Fruit fly (Drosophila melanogaster) whole organism, prepupa: ENCODE data around the gene CG9547.

Source experiments
- Blimp-1 ChIP-seq: fragments of 200-800 bp; sonication (Bioruptor generic); optimal IDR thresholded peaks from 3 replicates; lab custom pipeline; 2017; ENCODE audit warnings: missing biosample characterization, missing genetic modification characterization, mild to moderate bottlenecking, moderate library complexity, missing genetic modification reagents
- CG10631 ChIP-seq: fragments of 200-800 bp; sonication (Bioruptor generic); optimal IDR thresholded peaks from 2 replicates; lab custom pipeline; 2016; ENCODE audit warnings: missing biosample characterization, missing genetic modification characterization
- CG10669 ChIP-seq: fragments of 200-800 bp; sonication (Bioruptor generic); optimal IDR thresholded peaks from 3 replicates; lab custom pipeline; 2018; ENCODE audit warnings: missing biosample characterization, mild to moderate bottlenecking, missing genetic modification characterization, moderate library complexity
- CG11294 ChIP-seq: fragments of 200-800 bp; sonication (Bioruptor generic); IDR thresholded peaks from 2 replicates; pipeline ENCODE4 v1.3.6; 2022; ENCODE audit warnings: missing biosample characterization, missing genetic modification characterization
- CG11902 ChIP-seq: fragments of 200-800 bp; sonication (Bioruptor generic); optimal IDR thresholded peaks from 3 replicates; lab custom pipeline; 2016; ENCODE audit warnings: missing biosample characterization, missing genetic modification characterization
- CG1621 ChIP-seq: fragments of 200-800 bp; sonication (Bioruptor generic); optimal IDR thresholded peaks from 3 replicates; lab custom pipeline; 2018; ENCODE audit warnings: missing biosample characterization, mild to moderate bottlenecking, missing genetic modification characterization
- CG16779 ChIP-seq: fragments of 200-800 bp; sonication (Bioruptor generic); optimal IDR thresholded peaks from 3 replicates; lab custom pipeline; 2017; ENCODE audit warnings: missing biosample characterization, mild to moderate bottlenecking, missing genetic modification characterization
- CG3032 ChIP-seq: fragments of 200-800 bp; optimal IDR thresholded peaks from 2 replicates; lab custom pipeline; 2019; ENCODE audit warnings: missing biosample characterization, mild to moderate bottlenecking, missing genetic modification characterization, moderate library complexity
- CG31627 ChIP-seq: fragments of 200-800 bp; sonication (Bioruptor generic); optimal IDR thresholded peaks from 3 replicates; lab custom pipeline; 2016; ENCODE audit warnings: missing biosample characterization, missing genetic modification characterization
- CG34406 ChIP-seq: fragments of 200-800 bp; sonication (Bioruptor generic); optimal IDR thresholded peaks from 3 replicates; lab custom pipeline; 2016; ENCODE audit warnings: missing biosample characterization, missing genetic modification characterization
- CG3919 ChIP-seq: fragments of 200-800 bp; sonication (Bioruptor generic); optimal IDR thresholded peaks from 3 replicates; lab custom pipeline; 2016; ENCODE audit warnings: missing biosample characterization, missing genetic modification characterization
- CG4318 ChIP-seq: fragments of 200-800 bp; sonication (Bioruptor generic); optimal IDR thresholded peaks from 3 replicates; lab custom pipeline; 2017; ENCODE audit warnings: missing biosample characterization, mild to moderate bottlenecking, missing genetic modification characterization
- CG6163 ChIP-seq: fragments of 200-800 bp; sonication (Bioruptor generic); IDR thresholded peaks from 3 replicates; pipeline ENCODE4 v1.3.6; 2022; ENCODE audit warnings: missing biosample characterization, missing genetic modification characterization
- CG6276 ChIP-seq: fragments of 200-800 bp; sonication (Bioruptor generic); optimal IDR thresholded peaks from 2 replicates; lab custom pipeline; 2017; ENCODE audit warnings: missing biosample characterization, mild to moderate bottlenecking, missing genetic modification characterization
- CG6792 ChIP-seq: fragments of 200-800 bp; sonication (Bioruptor generic); optimal IDR thresholded peaks from 3 replicates; lab custom pipeline; 2016; ENCODE audit warnings: missing biosample characterization, missing genetic modification characterization
- CG6808 ChIP-seq: fragments of 200-800 bp; sonication (Bioruptor generic); optimal IDR thresholded peaks from 3 replicates; lab custom pipeline; 2017; ENCODE audit warnings: missing biosample characterization, missing genetic modification characterization, mild to moderate bottlenecking, moderate library complexity, missing genetic modification reagents
- CG7368 ChIP-seq: fragments of 200-800 bp; sonication (Bioruptor generic); optimal IDR thresholded peaks from 3 replicates; lab custom pipeline; 2016; ENCODE audit warnings: missing biosample characterization, missing genetic modification characterization
- CG8119 ChIP-seq: fragments of 200-800 bp; sonication (Bioruptor generic); IDR thresholded peaks from 3 replicates; pipeline ENCODE4 v1.3.6; 2022; ENCODE audit warnings: missing biosample characterization, missing genetic modification characterization
- CG8319 ChIP-seq: fragments of 200-800 bp; sonication (Bioruptor generic); optimal IDR thresholded peaks from 3 replicates; lab custom pipeline; 2016; ENCODE audit warnings: missing biosample characterization, missing genetic modification characterization
- CG9139 ChIP-seq: fragments of 200-800 bp; sonication (Bioruptor generic); optimal IDR thresholded peaks from 3 replicates; lab custom pipeline; 2017; ENCODE audit warnings: missing biosample characterization, mild to moderate bottlenecking, missing genetic modification characterization
- Eip75B ChIP-seq: fragments of 200-800 bp; sonication (Bioruptor generic); optimal IDR thresholded peaks from 3 replicates; lab custom pipeline; 2016; ENCODE audit warnings: missing biosample characterization, missing genetic modification characterization
- Eip78C ChIP-seq: fragments of 200-800 bp; sonication (Bioruptor generic); peaks from one replicate; lab custom pipeline; 2016; ENCODE audit warnings: missing biosample characterization, missing genetic modification characterization
- Eip93F ChIP-seq: fragments of 200-800 bp; sonication (Bioruptor generic); optimal IDR thresholded peaks from 2 replicates; lab custom pipeline; 2016; ENCODE audit warnings: missing biosample characterization, mild to moderate bottlenecking, missing genetic modification characterization
- Ets96B ChIP-seq: fragments of 200-800 bp; optimal IDR thresholded peaks from 2 replicates; lab custom pipeline; 2019; ENCODE audit warnings: missing biosample characterization, mild to moderate bottlenecking, missing genetic modification characterization, moderate library complexity
- Gug ChIP-seq: fragments of 200-800 bp; sonication (Bioruptor generic); IDR thresholded peaks from 2 replicates; pipeline ENCODE4 v1.3.6; 2022; ENCODE audit warnings: missing biosample characterization, missing genetic modification characterization
- Hr38 ChIP-seq: sonication (Bioruptor generic); optimal IDR thresholded peaks from 2 replicates; lab custom pipeline; 2016; ENCODE audit warnings: missing biosample characterization, missing genetic modification characterization
- Hr39 ChIP-seq: fragments of 200-800 bp; sonication (Bioruptor generic); optimal IDR thresholded peaks from 2 replicates; lab custom pipeline; 2016; ENCODE audit warnings: missing biosample characterization, missing genetic modification characterization
- Hr4 ChIP-seq: fragments of 200-800 bp; sonication (Bioruptor generic); optimal IDR thresholded peaks from 3 replicates; lab custom pipeline; 2016; ENCODE audit warnings: missing biosample characterization, missing genetic modification characterization
- Lpt ChIP-seq: fragments of 200-800 bp; sonication (Bioruptor generic); optimal IDR thresholded peaks from 3 replicates; lab custom pipeline; 2016; ENCODE audit warnings: missing biosample characterization, missing genetic modification characterization
- OdsH ChIP-seq: fragments of 200-800 bp; sonication (Bioruptor generic); optimal IDR thresholded peaks from 3 replicates; lab custom pipeline; 2016; ENCODE audit warnings: missing biosample characterization, missing genetic modification characterization
- Smox ChIP-seq: fragments of 200-800 bp; sonication (Bioruptor generic); optimal IDR thresholded peaks from 3 replicates; lab custom pipeline; 2016; ENCODE audit warnings: missing biosample characterization, missing genetic modification characterization
- Sox14 ChIP-seq: fragments of 200-800 bp; sonication (Bioruptor generic); optimal IDR thresholded peaks from 3 replicates; lab custom pipeline; 2016; ENCODE audit warnings: missing biosample characterization, missing genetic modification characterization
- Sox15 ChIP-seq: fragments of 200-800 bp; sonication (Bioruptor generic); optimal IDR thresholded peaks from 3 replicates; lab custom pipeline; 2016; ENCODE audit warnings: missing biosample characterization, missing genetic modification characterization
- achi ChIP-seq: fragments of 200-800 bp; sonication (Bioruptor generic); optimal IDR thresholded peaks from 3 replicates; lab custom pipeline; 2016; ENCODE audit warnings: missing biosample characterization, missing genetic modification characterization
- cyc ChIP-seq: fragments of 200-800 bp; sonication (Bioruptor generic); optimal IDR thresholded peaks from 3 replicates; lab custom pipeline; 2016; ENCODE audit warnings: missing biosample characterization, missing genetic modification characterization
- dac ChIP-seq: fragments of 200-800 bp; sonication (Bioruptor generic); optimal IDR thresholded peaks from 2 replicates; lab custom pipeline; 2017; ENCODE audit warnings: missing biosample characterization, mild to moderate bottlenecking, missing genetic modification characterization
- dsx ChIP-seq: fragments of 200-800 bp; optimal IDR thresholded peaks from 3 replicates; lab custom pipeline; 2019; ENCODE audit warnings: missing biosample characterization, mild to moderate bottlenecking, missing genetic modification characterization, moderate library complexity; ENCODE audit not compliant: poor library complexity, severe bottlenecking
- eg ChIP-seq: fragments of 200-800 bp; sonication (Bioruptor generic); IDR thresholded peaks from 3 replicates; pipeline ENCODE4 v1.3.6; 2022; ENCODE audit warnings: missing biosample characterization, missing genetic modification characterization
- esn ChIP-seq: fragments of 200-800 bp; sonication (Bioruptor generic); optimal IDR thresholded peaks from 2 replicates; lab custom pipeline; 2016; ENCODE audit warnings: missing biosample characterization, mild to moderate bottlenecking, missing genetic modification characterization, moderate library complexity
- fd59A ChIP-seq: fragments of 200-800 bp; sonication (Bioruptor generic); optimal IDR thresholded peaks from 2 replicates; lab custom pipeline; 2017; ENCODE audit warnings: missing biosample characterization, mild to moderate bottlenecking, missing genetic modification characterization, missing genetic modification reagents
- fd85E ChIP-seq: fragments of 200-800 bp; sonication (Bioruptor generic); optimal IDR thresholded peaks from 3 replicates; lab custom pipeline; 2016; ENCODE audit warnings: missing biosample characterization, missing genetic modification characterization
- fkh ChIP-seq: fragments of 200-800 bp; sonication (Bioruptor generic); optimal IDR thresholded peaks from 3 replicates; lab custom pipeline; 2017; ENCODE audit warnings: missing biosample characterization, mild to moderate bottlenecking, missing genetic modification characterization, moderate library complexity
- lz ChIP-seq: fragments of 200-800 bp; sonication (Bioruptor generic); optimal IDR thresholded peaks from 3 replicates; lab custom pipeline; 2016; ENCODE audit warnings: missing biosample characterization, missing genetic modification characterization
- net ChIP-seq: fragments of 200-800 bp; sonication (Bioruptor generic); optimal IDR thresholded peaks from 3 replicates; lab custom pipeline; 2016; ENCODE audit warnings: missing biosample characterization, missing genetic modification characterization
- pdm3 ChIP-seq: fragments of 200-800 bp; sonication (Bioruptor generic); optimal IDR thresholded peaks from 3 replicates; lab custom pipeline; 2016; ENCODE audit warnings: missing biosample characterization, missing genetic modification characterization
- salr ChIP-seq, 2 experiments: fragments of 200-800 bp; sonication (Bioruptor generic); optimal IDR thresholded peaks; 3 replicates each; lab custom pipeline; 2016 to 2018; ENCODE audit warnings: missing biosample characterization in 2 of 2, missing genetic modification characterization in 2 of 2, mild to moderate bottlenecking in 1 of 2
- ss ChIP-seq, 2 experiments: fragments of 200-800 bp; sonication (Bioruptor generic); optimal IDR thresholded peaks; 2 replicates in 1 of 2; 3 replicates in 1 of 2; lab custom pipeline; 2017 to 2018; ENCODE audit warnings: mild to moderate bottlenecking in 2 of 2, missing biosample characterization in 2 of 2, missing genetic modification characterization in 2 of 2, moderate library complexity in 1 of 2
- svp ChIP-seq: fragments of 200-800 bp; sonication (Bioruptor generic); peaks from one replicate; lab custom pipeline; 2016; ENCODE audit warnings: missing biosample characterization, missing genetic modification characterization
- topi ChIP-seq: fragments of 200-800 bp; sonication (Bioruptor generic); optimal IDR thresholded peaks from 3 replicates; lab custom pipeline; 2016; ENCODE audit warnings: missing biosample characterization, missing genetic modification characterization
- vri ChIP-seq: fragments of 200-800 bp; sonication (Bioruptor generic); optimal IDR thresholded peaks from 3 replicates; lab custom pipeline; 2016; ENCODE audit warnings: missing biosample characterization, mild to moderate bottlenecking, missing genetic modification characterization

CG9547 gene

DNA sequence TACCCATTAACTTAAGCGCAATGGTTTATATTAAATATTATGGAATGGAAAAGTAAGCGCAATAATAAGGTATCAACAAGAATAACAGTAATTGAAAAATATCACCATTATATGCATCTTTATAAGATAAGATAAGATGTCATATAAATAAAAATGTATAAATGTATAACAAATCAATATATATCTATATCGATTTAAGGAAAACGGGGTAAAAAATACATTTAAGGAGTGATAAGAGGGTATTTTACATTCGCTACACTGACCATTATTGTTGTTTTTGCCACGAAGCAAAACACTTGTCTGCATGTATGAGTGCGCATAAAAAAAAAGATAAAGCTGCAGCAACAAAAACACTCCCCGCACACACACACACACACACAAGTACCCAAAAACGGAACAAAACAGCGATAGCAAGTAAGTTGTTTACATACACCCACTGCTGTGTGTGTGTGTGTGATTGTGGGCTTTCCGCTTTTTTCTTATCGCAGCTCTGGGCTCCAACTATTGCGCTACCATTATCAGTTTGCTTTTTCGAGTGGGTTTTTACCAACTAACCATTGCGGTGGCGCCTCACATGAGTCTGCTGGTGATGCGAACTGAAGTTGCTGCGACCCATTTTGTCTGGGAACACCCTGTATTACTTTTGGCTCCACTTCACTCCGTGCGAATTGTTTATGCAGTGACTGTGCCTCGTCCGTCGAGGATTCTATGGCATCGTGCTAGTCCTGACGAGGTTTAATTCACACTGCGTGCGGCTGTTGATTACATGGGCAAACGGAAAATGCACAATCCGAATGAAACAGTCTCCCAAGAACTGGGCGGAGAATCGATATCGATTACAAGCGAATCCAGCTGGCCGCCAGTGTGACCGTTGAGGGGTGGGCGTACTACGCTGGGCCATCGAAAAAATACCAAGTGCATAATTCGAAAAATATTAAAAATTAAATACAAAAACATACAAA, 21.0 kb downstream of the CG9547 start, which contains the start of gene mmy:
Gene mmy, minus strand, starts transcription at position 829 of the 962 bp plus-strand sequence.
- TF ChIP-seq CG4318, result peak; percentile 74
- peak; percentile 27 for TF ChIP-seq CG10669 (GFP tag; lab: Kevin White, UChicago)
- TF ChIP-seq CG16779 (tag; lab: Kevin White, UChicago), result peak; percentile 59
- TF ChIP-seq vri, result peak; percentile 53
- no peak for TF ChIP-seq CG8319 (GFP tag; lab: Kevin White, UChicago)
- peak; percentile 31 for TF ChIP-seq CG11294 (GFP tag; lab: Robert Waterston, UW)
- TF ChIP-seq CG31627 (GFP tag; lab: Kevin White, UChicago), result no peak
- peak; percentile 46 for TF ChIP-seq CG7368 (GFP tag; lab: Kevin White, UChicago)
- TF ChIP-seq cyc (GFP tag; lab: Kevin White, UChicago), result peak; percentile 10
- TF ChIP-seq pdm3 (GFP tag; lab: Kevin White, UChicago), result peak; percentile 42
- peak; percentile 85; the same call in 2 of the 3 replicates for TF ChIP-seq eg (GFP tag; lab: Robert Waterston, UW)
- TF ChIP-seq CG6792 (GFP tag; lab: Kevin White, UChicago), result peak; percentile 47
- peak; percentile 72 for TF ChIP-seq CG3032 (tag; lab: Kevin White, UChicago)
- TF ChIP-seq Sox15 (GFP tag; lab: Kevin White, UChicago), result peak; percentile 22
- peak; percentile 34 for TF ChIP-seq Smox (GFP tag; lab: Kevin White, UChicago)
- TF ChIP-seq lz, result peak; percentile 7
- TF ChIP-seq CG6808, result peak; percentile 72
- TF ChIP-seq svp (GFP tag; lab: Kevin White, UChicago), result peak; percentile 72
- TF ChIP-seq ss (GFP tag; optimal IDR thresholded peaks at IDR 0.05; lab: Kevin White, UChicago), result peak; percentile 75 to 81
- TF ChIP-seq CG6276, result peak; percentile 81
- peak; percentile 66 for TF ChIP-seq CG3919 (GFP tag; lab: Kevin White, UChicago)
- peak; percentile 82 for TF ChIP-seq Eip78C (GFP tag; lab: Kevin White, UChicago)
- TF ChIP-seq Eip75B (GFP tag; lab: Kevin White, UChicago), result peak; percentile 7
- peak; percentile 55 for TF ChIP-seq dac (GFP tag; lab: Kevin White, UChicago)
- TF ChIP-seq Ets96B, result peak; percentile 82
- peak; percentile 63 for TF ChIP-seq CG34406
- peak; percentile 80 for TF ChIP-seq CG8119 (GFP tag; lab: Robert Waterston, UW)
- TF ChIP-seq Lpt, result peak; percentile 47
- no peak for TF ChIP-seq Hr38 (GFP tag; lab: Kevin White, UChicago)
- TF ChIP-seq esn (GFP tag; lab: Kevin White, UChicago), result peak; percentile 43
- TF ChIP-seq topi (GFP tag; lab: Kevin White, UChicago), result peak; percentile 35
- TF ChIP-seq Gug, result peak; percentile 43; the same call in 1 of the 2 replicates
- peak; percentile 64 for TF ChIP-seq CG9139
- no peak for TF ChIP-seq Blimp-1 (GFP tag; lab: Kevin White, UChicago)
- no peak for TF ChIP-seq fd85E (GFP tag; lab: Kevin White, UChicago)
- TF ChIP-seq achi (GFP tag; lab: Kevin White, UChicago), result peak; percentile 69
- TF ChIP-seq OdsH (GFP tag; lab: Kevin White, UChicago), result peak; percentile 69
- peak; percentile 69 for TF ChIP-seq fd59A (GFP tag; lab: Kevin White, UChicago)
- TF ChIP-seq fkh (GFP tag; lab: Kevin White, UChicago), result peak; percentile 96
- peak; percentile 22 to 68 for TF ChIP-seq salr (GFP tag; optimal IDR thresholded peaks at IDR 0.05; lab: Kevin White, UChicago)
- TF ChIP-seq Eip93F (GFP tag; lab: Kevin White, UChicago), result peak; percentile 33
- TF ChIP-seq CG1621 (tag; lab: Kevin White, UChicago), result peak; percentile 51
- TF ChIP-seq dsx (GFP tag; lab: Kevin White, UChicago), result peak; percentile 72
- peak; percentile 67 for TF ChIP-seq CG10631 (GFP tag; lab: Kevin White, UChicago)
- peak; percentile 33 for TF ChIP-seq CG11902
- peak; percentile 9 for TF ChIP-seq Hr39 (GFP tag; lab: Kevin White, UChicago)
- TF ChIP-seq Sox14 (GFP tag; lab: Kevin White, UChicago), result peak; percentile 17
- TF ChIP-seq Hr4 (GFP tag; lab: Kevin White, UChicago), result peak; percentile 52
- TF ChIP-seq net (GFP tag; lab: Kevin White, UChicago), result peak; percentile 67
- peak; percentile 77 for TF ChIP-seq CG6163 (GFP tag; lab: Robert Waterston, UW)
